Fruit fly (Drosophila melanogaster) whole organism, embryonic: ENCODE measurements around the gene CG34281.

Experiments
- Awh ChIP-seq: fragments of 200-800 bp; sonication (Bioruptor generic); IDR thresholded peaks from 2 replicates; pipeline ENCODE4, ENCODE4 v1.3.6; 2022; ENCODE audit warnings: missing biosample characterization, missing genetic modification characterization
- CG10654 ChIP-seq: fragments of 200-800 bp; sonication (Bioruptor generic); optimal IDR thresholded peaks from 2 replicates; lab custom pipeline; 2016; ENCODE audit warnings: missing biosample characterization, missing genetic modification characterization
- CG11093 ChIP-seq: fragments of 200-800 bp; sonication (Bioruptor generic); IDR thresholded peaks from 3 replicates; pipeline ENCODE4 v1.3.6; 2022; ENCODE audit warnings: missing biosample characterization, missing genetic modification characterization
- CG12155 ChIP-seq: fragments of 200-800 bp; sonication (Bioruptor generic); optimal IDR thresholded peaks from 3 replicates; lab custom pipeline; 2016; ENCODE audit warnings: missing biosample characterization, missing genetic modification characterization
- CG12299 ChIP-seq: fragments of 200-800 bp; sonication (Bioruptor generic); optimal IDR thresholded peaks from 2 replicates; lab custom pipeline; 2018; ENCODE audit warnings: missing biosample characterization, mild to moderate bottlenecking, missing genetic modification characterization
- CG12391 ChIP-seq: fragments of 200-800 bp; sonication (Bioruptor generic); optimal IDR thresholded peaks from 3 replicates; lab custom pipeline; 2018; ENCODE audit warnings: missing biosample characterization, mild to moderate bottlenecking, missing genetic modification characterization, moderate library complexity
- CG12942 ChIP-seq: fragments of 200-800 bp; sonication (Bioruptor generic); optimal IDR thresholded peaks from 3 replicates; lab custom pipeline; 2016; ENCODE audit warnings: missing biosample characterization, missing genetic modification characterization
- CG14014 ChIP-seq: fragments of 200-800 bp; sonication (Bioruptor generic); IDR thresholded peaks from 2 replicates; pipeline ENCODE4 v1.3.6; 2022; ENCODE audit warnings: missing biosample characterization, missing genetic modification characterization
- CG14710 ChIP-seq: fragments of 200-800 bp; sonication (Bioruptor generic); optimal IDR thresholded peaks from 3 replicates; lab custom pipeline; 2019; ENCODE audit warnings: missing biosample characterization, mild to moderate bottlenecking, missing genetic modification characterization, moderate library complexity
- CG14860 ChIP-seq: fragments of 200-800 bp; sonication (Bioruptor generic); IDR thresholded peaks from 3 replicates; pipeline ENCODE4 v1.3.6; 2022; ENCODE audit warnings: missing biosample characterization, missing genetic modification characterization; ENCODE audit not compliant: partially characterized antibody
- CG15011 ChIP-seq: fragments of 200-800 bp; sonication (Bioruptor generic); optimal IDR thresholded peaks from 3 replicates; lab custom pipeline; 2018; ENCODE audit warnings: missing biosample characterization, mild to moderate bottlenecking, missing genetic modification characterization
- CG15514 ChIP-seq: fragments of 200-800 bp; sonication (Bioruptor generic); optimal IDR thresholded peaks from 3 replicates; lab custom pipeline; 2017; ENCODE audit warnings: missing biosample characterization, missing genetic modification characterization, mild to moderate bottlenecking, moderate library complexity, missing genetic modification reagents
- CG2712 ChIP-seq: fragments of 200-800 bp; optimal IDR thresholded peaks from 3 replicates; lab custom pipeline; 2019; ENCODE audit warnings: missing biosample characterization, mild to moderate bottlenecking, missing genetic modification characterization, moderate library complexity
- CG31441 ChIP-seq: fragments of 200-800 bp; sonication (Bioruptor generic); IDR thresholded peaks from 2 replicates; pipeline ENCODE4 v1.3.6; 2022; ENCODE audit warnings: missing biosample characterization, missing genetic modification characterization
- CG34376 ChIP-seq: fragments of 200-800 bp; sonication (Bioruptor generic); optimal IDR thresholded peaks from 2 replicates; lab custom pipeline; 2018; ENCODE audit warnings: missing biosample characterization, mild to moderate bottlenecking, missing genetic modification characterization
- CG6683 ChIP-seq: fragments of 200-800 bp; sonication (Bioruptor generic); optimal IDR thresholded peaks from 2 replicates; lab custom pipeline; 2017; ENCODE audit warnings: missing biosample characterization, mild to moderate bottlenecking, missing genetic modification characterization, missing genetic modification reagents
- CG6765 ChIP-seq: fragments of 200-800 bp; sonication (Bioruptor generic); optimal IDR thresholded peaks from 3 replicates; lab custom pipeline; 2017; ENCODE audit warnings: missing biosample characterization, mild to moderate bottlenecking, missing genetic modification characterization
- CG6791 ChIP-seq: fragments of 200-800 bp; sonication (Bioruptor generic); IDR thresholded peaks from 3 replicates; pipeline ENCODE4 v1.3.6; 2022; ENCODE audit warnings: missing biosample characterization, missing genetic modification characterization; ENCODE audit not compliant: partially characterized antibody
- Deaf1 ChIP-seq: fragments of 200-800 bp; optimal IDR thresholded peaks from 3 replicates; lab custom pipeline; 2019; ENCODE audit warnings: missing biosample characterization, mild to moderate bottlenecking, missing genetic modification characterization, moderate library complexity
- Dek ChIP-seq: fragments of 200-800 bp; sonication (Bioruptor generic); optimal IDR thresholded peaks from 3 replicates; lab custom pipeline; 2019; ENCODE audit warnings: missing biosample characterization, mild to moderate bottlenecking, missing genetic modification characterization, moderate library complexity
- Dp ChIP-seq: fragments of 200-800 bp; sonication (Bioruptor generic); optimal IDR thresholded peaks from 2 replicates; lab custom pipeline; 2018; ENCODE audit warnings: missing biosample characterization, mild to moderate bottlenecking, missing genetic modification characterization, moderate library complexity
- Elba2 ChIP-seq: fragments of 200-800 bp; sonication (Bioruptor generic); optimal IDR thresholded peaks from 3 replicates; lab custom pipeline; 2016; ENCODE audit warnings: missing biosample characterization, missing genetic modification characterization
- MBD-R2 ChIP-seq: fragments of 200-800 bp; sonication (Bioruptor generic); IDR thresholded peaks from 2 replicates; pipeline ENCODE4 v1.3.6; 2022; ENCODE audit warnings: missing biosample characterization, missing genetic modification characterization
- Sry-β ChIP-seq: fragments of 200-800 bp; sonication (Bioruptor generic); optimal IDR thresholded peaks from 2 replicates; lab custom pipeline; 2018; ENCODE audit warnings: missing biosample characterization, mild to moderate bottlenecking, missing genetic modification characterization, moderate library complexity
- Sry-δ ChIP-seq: fragments of 200-800 bp; sonication (Bioruptor generic); optimal IDR thresholded peaks from 2 replicates; lab custom pipeline; 2016; ENCODE audit warnings: missing biosample characterization, missing genetic modification characterization
- YL-1 ChIP-seq: fragments of 200-800 bp; sonication (Bioruptor generic); optimal IDR thresholded peaks from 3 replicates; lab custom pipeline; 2017; ENCODE audit warnings: missing biosample characterization, mild to moderate bottlenecking, missing genetic modification characterization
- cas ChIP-seq: fragments of 200-800 bp; sonication (Bioruptor generic); IDR thresholded peaks from 2 replicates; pipeline ENCODE4 v1.3.6; 2022; ENCODE audit warnings: missing biosample characterization, missing genetic modification characterization
- dan ChIP-seq: fragments of 200-800 bp; sonication (Bioruptor generic); IDR thresholded peaks from 2 replicates; pipeline ENCODE4 v1.3.6; 2022; ENCODE audit warnings: missing biosample characterization, missing genetic modification characterization
- eyg ChIP-seq: fragments of 200-800 bp; sonication (Bioruptor generic); optimal IDR thresholded peaks from 3 replicates; lab custom pipeline; 2016; ENCODE audit warnings: missing biosample characterization, missing genetic modification characterization
- fd102C ChIP-seq: fragments of 200-800 bp; sonication (Bioruptor generic); optimal IDR thresholded peaks from 2 replicates; lab custom pipeline; 2018; ENCODE audit warnings: missing biosample characterization, mild to moderate bottlenecking, missing genetic modification characterization, moderate library complexity
- gem ChIP-seq: fragments of 200-800 bp; sonication (Bioruptor generic); optimal IDR thresholded peaks from 2 replicates; lab custom pipeline; 2019; ENCODE audit warnings: missing biosample characterization, mild to moderate bottlenecking, missing genetic modification characterization, moderate library complexity
- grau ChIP-seq: fragments of 200-800 bp; optimal IDR thresholded peaks from 3 replicates; lab custom pipeline; 2019; ENCODE audit warnings: missing biosample characterization, mild to moderate bottlenecking, missing genetic modification characterization, moderate library complexity
- hkb ChIP-seq, 2 experiments: fragments of 200-800 bp in 1 of 2; fragments of >200 bp in 1 of 2; sonication (Bioruptor generic) in 1 of 2; IDR thresholded peaks in 1 of 2; optimal IDR thresholded peaks in 1 of 2; 2 replicates each; pipeline versions ENCODE4 v1.3.6 to Lab custom; 2017 to 2022; ENCODE audit warnings: missing biosample characterization in 1 of 2, missing genetic modification characterization in 1 of 2
- kah ChIP-seq: fragments of 200-800 bp; sonication (Bioruptor generic); optimal IDR thresholded peaks from 2 replicates; lab custom pipeline; 2018; ENCODE audit warnings: missing biosample characterization, mild to moderate bottlenecking, missing genetic modification characterization
- lilli ChIP-seq: fragments of 200-800 bp; sonication (Bioruptor generic); optimal IDR thresholded peaks from 3 replicates; lab custom pipeline; 2016; ENCODE audit warnings: missing biosample characterization, missing genetic modification characterization
- lola ChIP-seq, 3 experiments: fragments of >200 bp in 2 of 3; fragments of 200-800 bp in 1 of 3; sonication (Bioruptor generic) in 1 of 3; optimal IDR thresholded peaks; 2 replicates each; lab custom pipeline; 2017 to 2019; ENCODE audit warnings: missing biosample characterization in 3 of 3, missing genetic modification characterization in 3 of 3, mild to moderate bottlenecking in 1 of 3, moderate library complexity in 1 of 3
- lov ChIP-seq, 2 experiments: fragments of 200-800 bp in 1 of 2; fragments of >200 bp in 1 of 2; sonication (Bioruptor generic) in 1 of 2; IDR thresholded peaks in 1 of 2; optimal IDR thresholded peaks in 1 of 2; 2 replicates in 1 of 2; 3 replicates in 1 of 2; pipeline versions ENCODE4 v1.3.6 to Lab custom; 2017 to 2022; ENCODE audit warnings: missing biosample characterization in 1 of 2, missing genetic modification characterization in 1 of 2
- oc ChIP-seq: fragments of 200-800 bp; sonication (Bioruptor generic); optimal IDR thresholded peaks from 2 replicates; lab custom pipeline; 2018; ENCODE audit warnings: missing biosample characterization, mild to moderate bottlenecking, missing genetic modification characterization, moderate library complexity
- pzg ChIP-seq: fragments of 200-800 bp; sonication (Bioruptor generic); optimal IDR thresholded peaks from 3 replicates; lab custom pipeline; 2018; ENCODE audit warnings: missing biosample characterization, mild to moderate bottlenecking, missing genetic modification characterization, moderate library complexity
- row ChIP-seq: fragments of 200-800 bp; sonication (Bioruptor generic); IDR thresholded peaks from 3 replicates; pipeline ENCODE4 v1.3.6; 2022; ENCODE audit warnings: missing biosample characterization, missing genetic modification characterization
- sd ChIP-seq: fragments of 200-800 bp; sonication (Bioruptor generic); optimal IDR thresholded peaks from 3 replicates; lab custom pipeline; 2018; ENCODE audit warnings: missing biosample characterization, mild to moderate bottlenecking, missing genetic modification characterization, moderate library complexity
- sens ChIP-seq: fragments of 200-800 bp; sonication (Bioruptor generic); peaks from one replicate; lab custom pipeline; 2016; ENCODE audit warnings: missing biosample characterization, missing genetic modification characterization
- sob ChIP-seq: fragments of 200-800 bp; sonication (Bioruptor generic); IDR thresholded peaks from 2 replicates; pipeline ENCODE4 v1.3.6; 2022; ENCODE audit warnings: missing biosample characterization, missing genetic modification characterization
- trem ChIP-seq: fragments of 200-800 bp; optimal IDR thresholded peaks from 3 replicates; lab custom pipeline; 2019; ENCODE audit warnings: missing biosample characterization, mild to moderate bottlenecking, missing genetic modification characterization, moderate library complexity
- ttk ChIP-seq: fragments of 200-800 bp; sonication (Bioruptor generic); IDR thresholded peaks from 2 replicates; pipeline ENCODE4 v2.1.2; 2022; ENCODE audit warnings: missing biosample characterization, missing genetic modification characterization
- wor ChIP-seq: fragments of 200-800 bp; sonication (Bioruptor generic); IDR thresholded peaks from 2 replicates; pipeline ENCODE4 v1.3.6; 2022; ENCODE audit warnings: missing biosample characterization, missing genetic modification characterization

CG34281 gene

DNA sequence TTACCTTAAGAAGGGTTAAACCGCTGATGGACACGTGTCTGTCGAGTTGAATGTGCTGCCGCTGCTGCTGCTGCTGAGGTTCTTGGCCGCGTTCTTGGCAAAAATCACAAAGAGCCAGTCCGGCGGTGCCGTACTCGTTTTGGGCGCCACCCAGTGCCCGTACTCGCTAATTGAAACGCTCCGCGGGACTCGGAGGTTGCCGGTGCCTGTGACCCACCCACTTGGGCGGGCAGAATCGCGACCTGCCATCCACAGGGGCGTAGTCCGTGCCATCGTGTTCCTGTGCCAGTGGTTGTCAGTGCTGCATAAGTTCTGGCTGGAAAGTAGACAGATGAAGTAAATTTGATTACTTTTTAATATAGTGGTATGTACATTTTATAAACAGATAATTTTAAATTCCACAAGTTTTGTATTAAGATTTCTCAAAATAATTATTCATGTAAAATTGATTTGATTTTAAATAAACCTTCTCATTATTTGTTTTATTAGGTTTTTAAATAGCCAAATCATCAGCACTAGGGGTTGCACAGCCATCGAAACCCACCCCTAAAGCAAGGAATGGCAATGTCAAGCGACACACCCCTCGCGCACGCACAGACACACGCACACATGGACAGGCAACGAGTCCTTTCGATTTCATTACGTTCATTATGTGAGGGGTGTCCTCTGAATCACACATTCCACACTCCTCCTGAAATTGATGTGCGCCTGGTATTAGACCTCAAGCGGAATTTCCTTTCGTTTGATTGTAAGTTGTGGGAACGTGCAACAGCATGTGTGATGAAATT lies 7.6 kb upstream of the CG34281 start (continued):
- peak; percentile 15 for TF ChIP-seq CG15011 (GFP tag; lab: Kevin White, UChicago)
- TF ChIP-seq MBD-R2 (GFP tag; lab: Robert Waterston, UW), result no peak
- peak; percentile 100 for TF ChIP-seq sd (tag; lab: Kevin White, UChicago)
- TF ChIP-seq CG12942 (GFP tag; lab: Kevin White, UChicago), result no peak
- peak; percentile 94 for TF ChIP-seq Sry-β (GFP tag; lab: Kevin White, UChicago)
- no peak for TF ChIP-seq lov (optimal IDR thresholded peaks at IDR 0.05; lab: Kevin White, UChicago)
- 0 out of 3 replicates have a peak, but pooled peaks have one; percentile 24 for TF ChIP-seq lov (GFP tag; IDR thresholded peaks at IDR 0.05; lab: Robert Waterston, UW)
- peak; percentile 20 for TF ChIP-seq CG12299 (tag; lab: Kevin White, UChicago)
- no peak for TF ChIP-seq CG10654 (GFP tag; lab: Kevin White, UChicago)
- TF ChIP-seq wor, result peak; percentile 32; the same call in 1 of the 2 replicates
- TF ChIP-seq Awh (GFP tag; lab: Robert Waterston, UW), result 0 out of 2 replicates have a peak, but pooled peaks have one; percentile 15
- TF ChIP-seq hkb (optimal IDR thresholded peaks at IDR 0.05; lab: Kevin White, UChicago), result no peak
- 0 out of 2 replicates have a peak, but pooled peaks have one; percentile 9 for TF ChIP-seq hkb (GFP tag; IDR thresholded peaks at IDR 0.05; lab: Robert Waterston, UW)
- peak; percentile 6 for TF ChIP-seq Dek
- TF ChIP-seq row (GFP tag; lab: Robert Waterston, UW), result peak; percentile 87
- peak; percentile 3 for TF ChIP-seq CG2712 (tag; lab: Kevin White, UChicago)
- TF ChIP-seq lilli (GFP tag; lab: Kevin White, UChicago), result peak; percentile 14
- TF ChIP-seq CG14710 (tag; lab: Kevin White, UChicago), result no peak
- TF ChIP-seq gem (tag; lab: Kevin White, UChicago), result peak; percentile 44
- TF ChIP-seq CG31441, result 0 out of 2 replicates have a peak, but pooled peaks have one; percentile 18
- TF ChIP-seq CG12391 (tag; lab: Kevin White, UChicago), result peak; percentile 57
- TF ChIP-seq CG34376 (GFP tag; lab: Kevin White, UChicago), result peak; percentile 16
- TF ChIP-seq Deaf1 (tag; lab: Kevin White, UChicago), result peak; percentile 24
- TF ChIP-seq grau (tag; lab: Kevin White, UChicago), result peak; percentile 47
- TF ChIP-seq trem (tag; lab: Kevin White, UChicago), result peak; percentile 8
- TF ChIP-seq eyg (GFP tag; lab: Kevin White, UChicago), result no peak
- TF ChIP-seq lola (GFP tag; optimal IDR thresholded peaks at IDR 0.05; lab: Kevin White, UChicago), result peak in 1 of 3 experiments; percentile 42

DNA sequence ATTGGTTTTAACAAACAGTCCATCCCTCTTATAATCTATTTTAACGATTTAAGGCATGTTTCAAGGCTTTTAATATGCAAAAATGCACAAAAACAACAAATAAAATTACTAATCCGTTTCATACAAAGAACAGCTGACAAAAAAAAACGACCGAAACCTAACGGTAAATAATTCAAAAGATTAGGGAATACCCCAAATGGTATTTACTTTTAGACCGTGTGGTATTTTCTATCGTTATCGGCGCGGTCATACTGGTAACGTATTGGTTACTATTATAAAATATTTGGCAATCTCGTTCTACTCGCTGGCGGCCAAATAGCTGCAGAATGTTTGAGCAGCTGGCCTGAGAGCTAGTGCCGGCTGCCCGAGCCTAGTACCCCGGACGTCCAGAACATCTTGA lies 6.8 kb upstream of the CG34281 start, which contains the start of gene sll:
sll (plus strand) TSS at position 235 of the 400 bp plus-strand sequence.
- peak; percentile 3 for TF ChIP-seq YL-1
- no peak for TF ChIP-seq CG6765 (GFP tag; lab: Kevin White, UChicago)
- peak; percentile 83 for TF ChIP-seq CG12155 (GFP tag; lab: Kevin White, UChicago)
- peak; percentile 27 for TF ChIP-seq gem (tag; lab: Kevin White, UChicago)
- no peak for TF ChIP-seq Deaf1 (tag; lab: Kevin White, UChicago)
- TF ChIP-seq Elba2 (GFP tag; lab: Kevin White, UChicago), result peak; percentile 25
- TF ChIP-seq sob (GFP tag; lab: Robert Waterston, UW), result no peak
- TF ChIP-seq Sry-δ (GFP tag; lab: Kevin White, UChicago), result peak; percentile 40
- TF ChIP-seq CG14014 (GFP tag; lab: Robert Waterston, UW), result no peak
- TF ChIP-seq pzg (GFP tag; lab: Kevin White, UChicago), result peak; percentile 40
- TF ChIP-seq CG6791 (GFP tag; lab: Robert Waterston, UW), result peak; percentile 51; the same call in 1 of the 3 replicates
- no peak for TF ChIP-seq CG11093 (GFP tag; lab: Robert Waterston, UW)
- no peak for TF ChIP-seq CG14860 (GFP tag; lab: Robert Waterston, UW)
- peak; percentile 10 for TF ChIP-seq fd102C
- peak; percentile 59 for TF ChIP-seq oc
- TF ChIP-seq CG15514 (GFP tag; lab: Kevin White, UChicago), result peak; percentile 38
- TF ChIP-seq CG6683, result no peak
- no peak for TF ChIP-seq dan (GFP tag; lab: Robert Waterston, UW)
- TF ChIP-seq ttk (GFP tag; lab: Robert Waterston, UW), result no peak
- no peak for TF ChIP-seq cas (GFP tag; lab: Robert Waterston, UW)
- TF ChIP-seq Dp (GFP tag; lab: Kevin White, UChicago), result peak; percentile 26
- TF ChIP-seq CG14710 (tag; lab: Kevin White, UChicago), result peak; percentile 15
- peak; percentile 59 for TF ChIP-seq sens
- no peak for TF ChIP-seq kah (GFP tag; lab: Kevin White, UChicago)
